Fruit fly (Drosophila melanogaster) whole organism, embryonic: ENCODE data around the gene dsx-c73A.

Experiments
- Bgb ChIP-seq: fragments of 200-800 bp; sonication (Bioruptor generic); IDR thresholded peaks from 2 replicates; pipeline ENCODE4 v1.3.6; 2022; ENCODE audit warnings: missing biosample characterization, missing genetic modification characterization; ENCODE audit not compliant: partially characterized antibody
- CG10321 ChIP-seq: fragments of 200-800 bp; sonication (Bioruptor generic); IDR thresholded peaks from 2 replicates; pipeline ENCODE4 v1.3.6; 2022; ENCODE audit warnings: missing biosample characterization, missing genetic modification characterization
- CG11504 ChIP-seq: fragments of 200-800 bp; sonication (Bioruptor generic); optimal IDR thresholded peaks from 3 replicates; lab custom pipeline; 2019; ENCODE audit warnings: missing biosample characterization, mild to moderate bottlenecking, missing genetic modification characterization, moderate library complexity
- CG12659 ChIP-seq: fragments of 200-800 bp; sonication (Bioruptor generic); optimal IDR thresholded peaks from 3 replicates; lab custom pipeline; 2017; ENCODE audit warnings: mild to moderate bottlenecking, missing biosample characterization, missing genetic modification reagents, missing genetic modification characterization
- CG15601 ChIP-seq: fragments of 200-800 bp; sonication (Bioruptor generic); optimal IDR thresholded peaks from 3 replicates; lab custom pipeline; 2019; ENCODE audit warnings: missing biosample characterization, mild to moderate bottlenecking, missing genetic modification characterization, moderate library complexity
- CG1602 ChIP-seq: fragments of 200-800 bp; sonication (Bioruptor generic); optimal IDR thresholded peaks from 3 replicates; lab custom pipeline; 2016; ENCODE audit warnings: missing biosample characterization, missing genetic modification characterization
- CG16779 ChIP-seq: fragments of 200-800 bp; sonication (Bioruptor generic); IDR thresholded peaks from 2 replicates; pipeline ENCODE4 v1.3.6; 2022; ENCODE audit warnings: missing biosample characterization, missing genetic modification characterization
- CG17359 ChIP-seq: fragments of 200-800 bp; sonication (Bioruptor generic); optimal IDR thresholded peaks from 3 replicates; lab custom pipeline; 2018; ENCODE audit warnings: missing biosample characterization, mild to moderate bottlenecking, missing genetic modification characterization, moderate library complexity
- CG17612 ChIP-seq: fragments of 200-800 bp; sonication (Bioruptor generic); IDR thresholded peaks from 2 replicates; pipeline ENCODE4 v1.3.6; 2022; ENCODE audit warnings: missing biosample characterization, missing genetic modification characterization
- CG2712 ChIP-seq: fragments of 200-800 bp; optimal IDR thresholded peaks from 3 replicates; lab custom pipeline; 2019; ENCODE audit warnings: missing biosample characterization, mild to moderate bottlenecking, missing genetic modification characterization, moderate library complexity
- CG31388 ChIP-seq: fragments of 200-800 bp; sonication (Bioruptor generic); optimal IDR thresholded peaks from 2 replicates; lab custom pipeline; 2016; ENCODE audit warnings: missing biosample characterization, missing genetic modification characterization
- CG31441 ChIP-seq: fragments of 200-800 bp; sonication (Bioruptor generic); IDR thresholded peaks from 2 replicates; pipeline ENCODE4 v1.3.6; 2022; ENCODE audit warnings: missing biosample characterization, missing genetic modification characterization
- CG3281 ChIP-seq: fragments of 200-800 bp; sonication (Bioruptor generic); optimal IDR thresholded peaks from 3 replicates; lab custom pipeline; 2017; ENCODE audit warnings: missing biosample characterization, mild to moderate bottlenecking, missing genetic modification characterization
- CG33557 ChIP-seq: fragments of 200-800 bp; sonication (Bioruptor generic); optimal IDR thresholded peaks from 2 replicates; lab custom pipeline; 2019; ENCODE audit warnings: missing biosample characterization, mild to moderate bottlenecking, missing genetic modification characterization, moderate library complexity
- CG34224 ChIP-seq: fragments of 200-800 bp; sonication (Bioruptor generic); IDR thresholded peaks from 3 replicates; pipeline ENCODE4 v1.3.6; 2022; ENCODE audit warnings: missing biosample characterization, missing genetic modification characterization; ENCODE audit not compliant: partially characterized antibody
- CG3838 ChIP-seq: fragments of 200-800 bp; sonication (Bioruptor generic); optimal IDR thresholded peaks from 3 replicates; lab custom pipeline; 2016; ENCODE audit warnings: missing biosample characterization, missing genetic modification characterization
- CG4617 ChIP-seq: fragments of 200-800 bp; sonication (Bioruptor generic); optimal IDR thresholded peaks from 3 replicates; lab custom pipeline; 2016; ENCODE audit warnings: missing biosample characterization, missing genetic modification characterization, borderline replicate concordance
- CG6683 ChIP-seq: fragments of 200-800 bp; sonication (Bioruptor generic); optimal IDR thresholded peaks from 2 replicates; lab custom pipeline; 2017; ENCODE audit warnings: missing biosample characterization, mild to moderate bottlenecking, missing genetic modification characterization, missing genetic modification reagents
- CG7271 ChIP-seq: fragments of 200-800 bp; sonication (Bioruptor generic); optimal IDR thresholded peaks from 2 replicates; lab custom pipeline; 2018; ENCODE audit warnings: missing biosample characterization, mild to moderate bottlenecking, missing genetic modification characterization, moderate library complexity
- CG8089 ChIP-seq: fragments of 200-800 bp; sonication (Bioruptor generic); optimal IDR thresholded peaks from 3 replicates; lab custom pipeline; 2016; ENCODE audit warnings: missing biosample characterization, missing genetic modification characterization
- CG8944 ChIP-seq: fragments of 200-800 bp; sonication (Bioruptor generic); optimal IDR thresholded peaks from 3 replicates; lab custom pipeline; 2016; ENCODE audit warnings: missing biosample characterization, missing genetic modification characterization
- CG9215 ChIP-seq: fragments of 200-800 bp; sonication (Bioruptor generic); IDR thresholded peaks from 2 replicates; pipeline ENCODE4 v1.3.6; 2022; ENCODE audit warnings: missing biosample characterization, missing genetic modification characterization
- Dp ChIP-seq: fragments of 200-800 bp; sonication (Bioruptor generic); optimal IDR thresholded peaks from 2 replicates; lab custom pipeline; 2018; ENCODE audit warnings: missing biosample characterization, mild to moderate bottlenecking, missing genetic modification characterization, moderate library complexity
- Dref ChIP-seq: fragments of 200-800 bp; sonication (Bioruptor generic); IDR thresholded peaks from 2 replicates; pipeline ENCODE4 v1.3.6; 2022; ENCODE audit warnings: missing biosample characterization, missing genetic modification characterization
- Fer3 ChIP-seq: fragments of 200-800 bp; sonication (Bioruptor generic); optimal IDR thresholded peaks from 2 replicates; lab custom pipeline; 2018; ENCODE audit warnings: missing biosample characterization, mild to moderate bottlenecking, missing genetic modification characterization, moderate library complexity
- Gug ChIP-seq: fragments of 200-800 bp; sonication (Bioruptor generic); IDR thresholded peaks from 4 replicates; pipeline ENCODE4 v1.3.6; 2022; ENCODE audit warnings: missing biosample characterization, missing genetic modification characterization
- HLH4C ChIP-seq: fragments of 200-800 bp; sonication (Bioruptor generic); IDR thresholded peaks from 3 replicates; pipeline ENCODE4 v1.3.6; 2022; ENCODE audit warnings: missing biosample characterization, missing genetic modification characterization; ENCODE audit not compliant: partially characterized antibody
- HmgD ChIP-seq: fragments of 200-800 bp; sonication (Bioruptor generic); optimal IDR thresholded peaks from 3 replicates; lab custom pipeline; 2016; ENCODE audit warnings: missing biosample characterization, missing genetic modification characterization
- HmgZ ChIP-seq: fragments of 200-800 bp; sonication (Bioruptor generic); optimal IDR thresholded peaks from 2 replicates; lab custom pipeline; 2018; ENCODE audit warnings: missing biosample characterization, mild to moderate bottlenecking, missing genetic modification characterization
- Myb ChIP-seq: fragments of 200-800 bp; sonication (Bioruptor generic); optimal IDR thresholded peaks from 2 replicates; lab custom pipeline; 2016; ENCODE audit warnings: missing biosample characterization, missing genetic modification characterization
- Oaz ChIP-seq: fragments of 200-800 bp; sonication (Bioruptor generic); IDR thresholded peaks from 2 replicates; pipeline ENCODE4 v1.3.6; 2022; ENCODE audit warnings: missing biosample characterization, missing genetic modification characterization
- Opbp ChIP-seq: fragments of 200-800 bp; sonication (Bioruptor generic); IDR thresholded peaks from 3 replicates; pipeline ENCODE4 v1.3.6; 2022; ENCODE audit warnings: missing biosample characterization, missing genetic modification characterization; ENCODE audit not compliant: partially characterized antibody
- Optix ChIP-seq: fragments of 200-800 bp; sonication (Bioruptor generic); IDR thresholded peaks from 3 replicates; pipeline ENCODE4 v1.3.6; 2022; ENCODE audit warnings: missing biosample characterization, missing genetic modification characterization
- Pdp1 ChIP-seq, 2 experiments: fragments of 200-800 bp; sonication (Bioruptor generic); optimal IDR thresholded peaks; 3 replicates each; lab custom pipeline; 2016; ENCODE audit warnings: missing biosample characterization in 2 of 2, missing genetic modification characterization in 2 of 2, mild to moderate bottlenecking in 1 of 2, moderate library complexity in 1 of 2
- Sox100B ChIP-seq: fragments of 200-800 bp; sonication (Bioruptor generic); optimal IDR thresholded peaks from 3 replicates; lab custom pipeline; 2018; ENCODE audit warnings: missing biosample characterization, mild to moderate bottlenecking, missing genetic modification characterization
- ab ChIP-seq: fragments of 200-800 bp; sonication (Bioruptor generic); optimal IDR thresholded peaks from 2 replicates; lab custom pipeline; 2016; ENCODE audit warnings: missing biosample characterization, missing genetic modification characterization
- bbx ChIP-seq: fragments of 200-800 bp; sonication (Bioruptor generic); IDR thresholded peaks from 2 replicates; pipeline ENCODE4 v1.3.6; 2022; ENCODE audit warnings: missing biosample characterization, missing genetic modification characterization; ENCODE audit not compliant: partially characterized antibody
- bowl ChIP-seq: fragments of 200-800 bp; sonication (Bioruptor generic); IDR thresholded peaks from 2 replicates; pipeline ENCODE4 v1.3.6; 2022; ENCODE audit warnings: missing biosample characterization, missing genetic modification characterization
- ci ChIP-seq: fragments of 200-800 bp; sonication (Bioruptor generic); IDR thresholded peaks from 3 replicates; pipeline ENCODE4 v1.3.6; 2022; ENCODE audit warnings: missing biosample characterization, missing genetic modification characterization
- gce ChIP-seq: fragments of 200-800 bp; sonication (Bioruptor generic); IDR thresholded peaks from 3 replicates; pipeline ENCODE4 v1.3.6; 2022; ENCODE audit warnings: missing biosample characterization, missing genetic modification characterization
- mld ChIP-seq: fragments of 200-800 bp; sonication (Bioruptor generic); IDR thresholded peaks from 3 replicates; pipeline ENCODE4 v1.3.6; 2022; ENCODE audit warnings: missing biosample characterization, missing genetic modification characterization; ENCODE audit not compliant: partially characterized antibody
- pita ChIP-seq: fragments of 200-800 bp; sonication (Bioruptor generic); optimal IDR thresholded peaks from 2 replicates; lab custom pipeline; 2017; ENCODE audit warnings: missing biosample characterization, mild to moderate bottlenecking, missing genetic modification characterization
- pzg ChIP-seq: fragments of 200-800 bp; sonication (Bioruptor generic); optimal IDR thresholded peaks from 3 replicates; lab custom pipeline; 2018; ENCODE audit warnings: missing biosample characterization, mild to moderate bottlenecking, missing genetic modification characterization, moderate library complexity
- scrt ChIP-seq: fragments of 200-800 bp; sonication (Bioruptor generic); optimal IDR thresholded peaks from 2 replicates; lab custom pipeline; 2018; ENCODE audit warnings: missing biosample characterization, mild to moderate bottlenecking, missing genetic modification characterization, moderate library complexity
- sr ChIP-seq: fragments of 200-800 bp; sonication (Bioruptor generic); IDR thresholded peaks from 3 replicates; pipeline ENCODE4 v1.3.6; 2022; ENCODE audit warnings: missing biosample characterization, missing genetic modification characterization
- stwl ChIP-seq: fragments of 200-800 bp; sonication (Bioruptor generic); optimal IDR thresholded peaks from 3 replicates; lab custom pipeline; 2018; ENCODE audit warnings: missing biosample characterization, mild to moderate bottlenecking, missing genetic modification characterization, moderate library complexity
- ttk ChIP-seq: fragments of 200-800 bp; sonication (Bioruptor generic); IDR thresholded peaks from 2 replicates; pipeline ENCODE4 v2.1.2; 2022; ENCODE audit warnings: missing biosample characterization, missing genetic modification characterization
- wek ChIP-seq: fragments of 200-800 bp; sonication (Bioruptor generic); optimal IDR thresholded peaks from 3 replicates; lab custom pipeline; 2018; ENCODE audit warnings: missing biosample characterization, mild to moderate bottlenecking, missing genetic modification characterization, moderate library complexity

Gene dsx-c73A

dm6 chr3L:16380770-16381169, 71.0 kb downstream of the dsx-c73A start (continued):
- TF ChIP-seq bowl (GFP tag; lab: Robert Waterston, UW) (no peak), CG9215 (GFP tag; lab: Robert Waterston, UW) (no peak; the same call in 1 of the 2 replicates), CG8944 (GFP tag; lab: Kevin White, UChicago) (peak; percentile 66), CG10321 (GFP tag; lab: Robert Waterston, UW) (no peak), CG6683 (GFP tag; lab: Kevin White, UChicago) (peak; percentile 28), wek (GFP tag; lab: Kevin White, UChicago) (no peak), Fer3 (tag; lab: Kevin White, UChicago) (peak; percentile 81), CG4617 (GFP tag; lab: Kevin White, UChicago) (no peak), Dref (no peak), Bgb (no peak), CG12659 (GFP tag; lab: Kevin White, UChicago) (peak; percentile 62), Sox100B (GFP tag; lab: Kevin White, UChicago) (peak; percentile 64), pita (GFP tag; lab: Kevin White, UChicago) (no peak), CG17359 (tag; lab: Kevin White, UChicago) (peak; percentile 77), ttk (0 out of 2 replicates have a peak, but pooled peaks have one; percentile 44), sr (no peak), CG15601 (peak; percentile 48), CG31441 (GFP tag; lab: Robert Waterston, UW) (peak; percentile 54; the same call in 1 of the 2 replicates), scrt (no peak), pzg (GFP tag; lab: Kevin White, UChicago) (no peak), CG11504 (tag; lab: Kevin White, UChicago) (no peak), CG3281 (GFP tag; lab: Kevin White, UChicago) (peak; percentile 81), ab (peak; percentile 59), CG31388 (no peak), CG1602 (peak; percentile 43), CG16779 (GFP tag; lab: Robert Waterston, UW) (no peak), CG17612 (GFP tag; lab: Robert Waterston, UW) (no peak), CG3838 (GFP tag; lab: Kevin White, UChicago) (no peak), CG8089 (GFP tag; lab: Kevin White, UChicago) (peak; percentile 58), Optix (GFP tag; lab: Robert Waterston, UW) (no peak; the same call in 2 of the 3 replicates), CG34224 (GFP tag; lab: Robert Waterston, UW) (no peak)
- TF ChIP-seq, all 482 proteins: peak for 278

dm6 chr3L:16377768-16378764, 73.7 kb downstream of the dsx-c73A start, which contains the start of gene roq:
TSS of gene roq (minus strand) at chr3L:16378566.
- TF ChIP-seq CG7271 (tag; lab: Kevin White, UChicago) (no peak), CG34224 (GFP tag; lab: Robert Waterston, UW) (peak; percentile 58; the same call in 2 of the 3 replicates), HmgD (GFP tag; lab: Kevin White, UChicago) (peak; percentile 59), HmgZ (tag; lab: Kevin White, UChicago) (peak; percentile 58), CG33557 (GFP tag; lab: Kevin White, UChicago) (peak; percentile 26), bbx (GFP tag; lab: Robert Waterston, UW) (peak; percentile 51), Pdp1 (GFP tag; optimal IDR thresholded peaks at IDR 0.05; lab: Kevin White, UChicago) (peak in 1 of 2 experiments; percentile 65), Myb (GFP tag; lab: Kevin White, UChicago) (peak; percentile 78), CG2712 (tag; lab: Kevin White, UChicago) (peak; percentile 41), Opbp (GFP tag; lab: Robert Waterston, UW) (peak; percentile 65; the same call in 2 of the 3 replicates), stwl (tag; lab: Kevin White, UChicago) (peak; percentile 88), Gug (no peak), mld (peak; percentile 50; the same call in 1 of the 3 replicates), Oaz (no peak), gce (GFP tag; lab: Robert Waterston, UW) (no peak), HLH4C (GFP tag; lab: Robert Waterston, UW) (peak; percentile 71), ci (GFP tag; lab: Robert Waterston, UW) (0 out of 3 replicates have a peak, but pooled peaks have one; percentile 6), Dp (peak; percentile 86)
